Worm (Caenorhabditis elegans) whole organism, L4/young adult: ENCODE measurements around the gene mrpl-50.

Experiments used
- dao-5 ChIP-seq: sonication (generic microtip); optimal IDR thresholded peaks from 2 replicates; lab custom pipeline; 2016; ENCODE audit warnings: missing genotype, missing genetic modification characterization, moderate library complexity, missing compliant biosample characterization
- him-1 ChIP-seq: sonication (generic microtip); optimal IDR thresholded peaks from 2 replicates; lab custom pipeline; 2016; ENCODE audit warnings: missing genotype, missing genetic modification reagents, missing genetic modification characterization, missing compliant biosample characterization

- TF ChIP-seq him-1: no peak
- TF ChIP-seq dao-5 (tag; lab: Kevin White, UChicago): no peak
These were observed 35.2 kb downstream of the mrpl-50 start, which contains the start of the genes ndub-3 and C18E9.2 for ce11 chrII:8964835-8965234.
